Worm (Caenorhabditis elegans) whole organism, L3 larva: Measurements from ENCODE around the gene slc-28.1.

Experiments used
- R02D3.7 ChIP-seq: fragments of 150-350 bp; optimal IDR thresholded peaks from 2 replicates; lab custom pipeline; 2014; ENCODE audit warnings: missing biosample characterization, missing genetic modification characterization
- ZK546.5 ChIP-seq: sonication (generic microtip); optimal IDR thresholded peaks from 2 replicates; lab custom pipeline; 2017; ENCODE audit warnings: missing biosample characterization, missing genetic modification characterization
- aly-2 ChIP-seq: fragments of 150-350 bp; optimal IDR thresholded peaks from 2 replicates; lab custom pipeline; 2014; ENCODE audit warnings: missing biosample characterization, missing genetic modification characterization
- ama-1 ChIP-seq: fragments of 150-350 bp; optimal IDR thresholded peaks from 2 replicates; lab custom pipeline; 2018
- ceh-16 ChIP-seq: sonication (generic microtip); optimal IDR thresholded peaks from 2 replicates; lab custom pipeline; 2017; ENCODE audit warnings: missing biosample characterization, missing genetic modification characterization
- ceh-28 ChIP-seq: fragments of 150-350 bp; optimal IDR thresholded peaks from 2 replicates; lab custom pipeline; 2014; ENCODE audit warnings: missing biosample characterization, missing genetic modification reagents, missing genetic modification characterization
- ceh-82 ChIP-seq: fragments of 150-350 bp; optimal IDR thresholded peaks from 2 replicates; lab custom pipeline; 2014; ENCODE audit warnings: missing biosample characterization, missing genetic modification characterization
- ceh-9 ChIP-seq: sonication (generic microtip); optimal IDR thresholded peaks from 2 replicates; lab custom pipeline; 2018; ENCODE audit warnings: missing biosample characterization, missing genetic modification characterization
- egl-27 ChIP-seq: sonication (generic microtip); optimal IDR thresholded peaks from 4 replicates; lab custom pipeline; 2017; ENCODE audit warnings: missing biosample characterization, missing genetic modification reagents, missing genetic modification characterization
- elt-1 ChIP-seq: fragments of 150-350 bp; optimal IDR thresholded peaks from 2 replicates; lab custom pipeline; 2014; ENCODE audit warnings: missing biosample characterization, missing genetic modification characterization
- elt-3 ChIP-seq, 3 experiments: fragments of 150-350 bp in 1 of 3; sonication (generic microtip) in 2 of 3; optimal IDR thresholded peaks; 2 replicates in 2 of 3; 4 replicates in 1 of 3; lab custom pipeline; 2014 to 2017; ENCODE audit warnings: missing biosample characterization in 3 of 3, missing genetic modification characterization in 3 of 3
- eor-1 ChIP-seq, 2 experiments: fragments of 150-350 bp; optimal IDR thresholded peaks; 2 replicates each; lab custom pipeline; 2014 to 2018; ENCODE audit warnings: missing biosample characterization in 2 of 2, missing genetic modification characterization in 2 of 2
- fkh-10 ChIP-seq: sonication (generic microtip); optimal IDR thresholded peaks from 2 replicates; lab custom pipeline; 2017; ENCODE audit warnings: missing biosample characterization, missing genetic modification reagents, missing genetic modification characterization
- fkh-2 ChIP-seq: fragments of 150-350 bp; optimal IDR thresholded peaks from 2 replicates; lab custom pipeline; 2014; ENCODE audit warnings: missing biosample characterization, missing genetic modification reagents, missing genetic modification characterization
- fos-1 ChIP-seq: fragments of 150-350 bp; optimal IDR thresholded peaks from 2 replicates; lab custom pipeline; 2014; ENCODE audit warnings: missing biosample characterization, missing genetic modification characterization
- hmg-11 ChIP-seq: sonication (generic microtip); optimal IDR thresholded peaks from 2 replicates; lab custom pipeline; 2016; ENCODE audit warnings: missing genetic modification characterization, missing compliant biosample characterization
- lin-15B ChIP-seq: fragments of 150-350 bp; optimal IDR thresholded peaks from 2 replicates; lab custom pipeline; 2014; ENCODE audit warnings: missing biosample characterization, missing genetic modification characterization
- lsy-12 ChIP-seq: sonication (generic microtip); optimal IDR thresholded peaks from 2 replicates; lab custom pipeline; 2016; ENCODE audit warnings: mild to moderate bottlenecking, missing genetic modification characterization, missing compliant biosample characterization
- mdl-1 ChIP-seq: fragments of 150-350 bp; optimal IDR thresholded peaks from 2 replicates; lab custom pipeline; 2014; ENCODE audit warnings: missing biosample characterization, missing genetic modification characterization
- mml-1 ChIP-seq: fragments of 150-350 bp; sonication (generic microtip); optimal IDR thresholded peaks from 3 replicates; lab custom pipeline; 2014; ENCODE audit warnings: missing biosample characterization, missing genetic modification characterization
- nhr-11 ChIP-seq: fragments of 150-350 bp; optimal IDR thresholded peaks from 2 replicates; lab custom pipeline; 2014; ENCODE audit warnings: missing biosample characterization, missing genetic modification characterization
- nhr-12 ChIP-seq: fragments of 150-350 bp; optimal IDR thresholded peaks from 2 replicates; lab custom pipeline; 2014; ENCODE audit warnings: missing biosample characterization, missing genetic modification characterization
- nhr-23 ChIP-seq: fragments of 150-350 bp; optimal IDR thresholded peaks from 2 replicates; lab custom pipeline; 2014; ENCODE audit warnings: missing biosample characterization, missing genetic modification reagents, missing genetic modification characterization
- nhr-237 ChIP-seq: fragments of 150-350 bp; optimal IDR thresholded peaks from 2 replicates; lab custom pipeline; 2014; ENCODE audit warnings: missing biosample characterization, missing genetic modification characterization
- nhr-25 ChIP-seq: sonication (generic microtip); optimal IDR thresholded peaks from 2 replicates; lab custom pipeline; 2017; ENCODE audit warnings: missing biosample characterization, missing genetic modification characterization
- nhr-28 ChIP-seq: fragments of 150-350 bp; optimal IDR thresholded peaks from 2 replicates; lab custom pipeline; 2014; ENCODE audit warnings: missing biosample characterization, missing genetic modification characterization
- nhr-43 ChIP-seq: sonication (generic microtip); optimal IDR thresholded peaks from 2 replicates; lab custom pipeline; 2016; ENCODE audit warnings: mild to moderate bottlenecking, missing genetic modification characterization, missing compliant biosample characterization; ENCODE audit not compliant: poor library complexity, severe bottlenecking
- nhr-67 ChIP-seq: fragments of 150-350 bp; optimal IDR thresholded peaks from 2 replicates; lab custom pipeline; 2014; ENCODE audit warnings: missing biosample characterization, missing genetic modification characterization
- nhr-76 ChIP-seq: fragments of 150-350 bp; sonication (generic microtip); optimal IDR thresholded peaks from 5 replicates; lab custom pipeline; 2014; ENCODE audit warnings: missing biosample characterization, missing genetic modification characterization
- nhr-77 ChIP-seq: fragments of 150-350 bp; optimal IDR thresholded peaks from 2 replicates; lab custom pipeline; 2014; ENCODE audit warnings: missing biosample characterization, missing genetic modification characterization
- pha-4 ChIP-seq: fragments of 150-350 bp; optimal IDR thresholded peaks from 2 replicates; lab custom pipeline; 2014; ENCODE audit warnings: missing biosample characterization, missing genetic modification reagents, missing genetic modification characterization
- pqm-1 ChIP-seq: fragments of 150-350 bp; optimal IDR thresholded peaks from 2 replicates; lab custom pipeline; 2017; ENCODE audit warnings: missing biosample characterization, missing genetic modification characterization, inconsistent platforms
- skn-1 ChIP-seq: fragments of 150-350 bp; optimal IDR thresholded peaks from 2 replicates; lab custom pipeline; 2014; ENCODE audit warnings: missing biosample characterization, missing genetic modification characterization
- snpc-4 ChIP-seq: fragments of 150-350 bp; optimal IDR thresholded peaks from 2 replicates; lab custom pipeline; 2014; ENCODE audit warnings: missing biosample characterization, missing genetic modification characterization
- tbx-2 ChIP-seq: sonication (generic microtip); optimal IDR thresholded peaks from 2 replicates; lab custom pipeline; 2016; ENCODE audit warnings: mild to moderate bottlenecking, missing genetic modification characterization, missing compliant biosample characterization
- unc-39 ChIP-seq: sonication (generic microtip); optimal IDR thresholded peaks from 4 replicates; lab custom pipeline; 2017; ENCODE audit warnings: missing biosample characterization, missing genetic modification characterization
- unc-62 ChIP-seq: fragments of 150-350 bp; sonication (generic microtip); optimal IDR thresholded peaks from 4 replicates; lab custom pipeline; 2014; ENCODE audit warnings: missing biosample characterization, missing genetic modification reagents, missing genetic modification characterization
- zag-1 ChIP-seq: fragments of 150-350 bp; optimal IDR thresholded peaks from 2 replicates; lab custom pipeline; 2014; ENCODE audit warnings: missing biosample characterization, missing genetic modification characterization
- ztf-11 ChIP-seq: fragments of 150-350 bp; optimal IDR thresholded peaks from 2 replicates; lab custom pipeline; 2014; ENCODE audit warnings: missing biosample characterization, missing genetic modification characterization
- ztf-4 ChIP-seq: fragments of 150-350 bp; optimal IDR thresholded peaks from 2 replicates; lab custom pipeline; 2014; ENCODE audit warnings: missing biosample characterization, missing genetic modification characterization

Gene slc-28.1

DNA sequence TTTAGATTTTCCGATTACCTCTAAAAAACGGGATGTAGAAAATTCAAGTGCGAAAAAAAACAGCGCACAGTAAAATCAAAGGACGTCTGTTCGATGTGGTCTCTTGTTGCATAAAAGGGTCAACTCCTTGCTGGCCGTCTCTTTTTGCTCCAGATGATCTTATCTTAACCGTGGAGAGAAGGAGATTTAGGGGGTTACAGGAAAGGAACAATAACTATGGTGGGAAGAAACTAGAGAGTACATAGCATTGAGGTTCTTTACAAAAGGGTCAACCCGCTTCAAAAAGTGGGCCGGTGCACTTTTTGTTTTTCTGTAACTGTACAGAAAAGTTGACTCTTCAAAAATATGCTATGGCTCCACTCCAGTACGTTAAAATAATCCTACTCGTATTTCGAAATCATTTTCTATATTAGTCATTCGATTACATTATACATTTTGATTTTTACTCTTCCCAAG is 32.1 kb upstream of the slc-28.1 start, which contains the start of the genes T20D4.19 and srj-9:
T20D4.19 (minus strand) TSS at position 101 of the 456 bp plus-strand sequence.
srj-9 (plus strand) TSS at position 406 of the 456 bp plus-strand sequence.
- no peak for TF ChIP-seq nhr-43 (tag; lab: Kevin White, UChicago)
- TF ChIP-seq aly-2 = no peak
- no peak for TF ChIP-seq ama-1 (lab: Kevin White, UChicago)
- TF ChIP-seq nhr-23 = no peak
- TF ChIP-seq fkh-2 (tag; lab: Kevin White, UChicago) = no peak
- no peak for TF ChIP-seq ztf-4 (tag; lab: Kevin White, UChicago)
- TF ChIP-seq ceh-82 (tag; lab: Kevin White, UChicago) = no peak
- no peak for TF ChIP-seq ztf-11
- no peak for TF ChIP-seq R02D3.7 (tag; lab: Kevin White, UChicago)
- TF ChIP-seq egl-27 (tag; lab: Kevin White, UChicago) = no peak
- no peak for TF ChIP-seq nhr-25
- no peak for TF ChIP-seq nhr-67
- no peak for TF ChIP-seq hmg-11 (tag; lab: Kevin White, UChicago)
- no peak for TF ChIP-seq ceh-28 (tag; lab: Kevin White, UChicago)
- TF ChIP-seq unc-62 (GFP tag; lab: Kevin White, UChicago) = no peak

DNA sequence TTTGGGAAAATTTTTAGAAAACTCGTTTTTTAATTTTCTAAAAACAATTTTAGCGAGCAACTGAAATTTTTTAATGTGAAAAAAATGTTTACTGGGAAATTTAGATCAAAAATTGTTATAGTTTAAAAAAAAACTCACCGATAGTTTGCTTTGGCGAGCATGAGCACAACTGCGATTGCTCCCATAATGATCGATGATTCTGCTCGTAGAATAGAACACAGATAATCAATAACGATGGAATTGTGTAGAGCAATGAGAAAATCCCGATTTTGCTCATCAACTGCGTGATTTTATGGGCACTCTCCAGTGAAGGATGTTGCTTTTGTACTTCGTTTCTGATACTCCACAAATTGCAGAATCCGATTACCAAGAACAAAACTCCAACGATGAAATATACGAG is 21.0 kb upstream of the slc-28.1 start:
- TF ChIP-seq R02D3.7 (tag; lab: Kevin White, UChicago) = no peak
- no peak for TF ChIP-seq unc-39
- TF ChIP-seq fkh-10 (GFP tag; lab: Kevin White, UChicago) = no peak
- TF ChIP-seq snpc-4 (tag; lab: Kevin White, UChicago) = no peak
- TF ChIP-seq lin-15B (tag; lab: Kevin White, UChicago) = no peak
- no peak for TF ChIP-seq ztf-4 (tag; lab: Kevin White, UChicago)
- no peak for TF ChIP-seq nhr-77 (tag; lab: Kevin White, UChicago)
- TF ChIP-seq pha-4 (tag; lab: Kevin White, UChicago) = no peak
- no peak for TF ChIP-seq nhr-12 (tag; lab: Kevin White, UChicago)
- no peak for TF ChIP-seq zag-1 (tag; lab: Kevin White, UChicago)
- TF ChIP-seq mdl-1 (tag; lab: Kevin White, UChicago) = no peak
- no peak for TF ChIP-seq elt-3 (tag; optimal IDR thresholded peaks at IDR 0.05; lab: Kevin White, UChicago)
- TF ChIP-seq ZK546.5 (tag; lab: Kevin White, UChicago) = no peak

DNA sequence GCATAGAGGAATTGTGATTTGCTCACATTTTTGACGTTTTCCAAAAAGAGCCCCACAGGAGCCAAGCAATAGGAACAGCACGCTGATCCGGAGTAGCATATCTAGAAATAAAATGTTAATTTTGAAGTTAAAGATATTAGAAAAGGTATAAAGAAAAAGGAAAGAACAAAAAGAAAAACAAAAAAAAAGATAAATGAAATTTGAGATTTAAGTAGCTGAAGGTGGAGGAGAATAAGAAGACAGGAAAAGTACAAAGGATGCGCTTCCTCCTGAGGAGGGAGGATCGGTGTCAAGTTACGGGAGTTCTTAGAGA is 18.9 kb upstream of the slc-28.1 start, which contains the start of gene cfz-2:
cfz-2 (minus strand) TSS at position 101 of the 313 bp plus-strand sequence.
- TF ChIP-seq ceh-9 (tag; lab: Kevin White, UChicago) (no peak), snpc-4 (tag; lab: Kevin White, UChicago) (no peak), nhr-237 (tag; lab: Kevin White, UChicago) (no peak), nhr-28 (tag; lab: Kevin White, UChicago) (no peak), ZK546.5 (tag; lab: Kevin White, UChicago) (no peak), ztf-11 (no peak), ceh-82 (tag; lab: Kevin White, UChicago) (no peak), ztf-4 (tag; lab: Kevin White, UChicago) (no peak), fkh-2 (tag; lab: Kevin White, UChicago) (no peak), elt-1 (tag; lab: Kevin White, UChicago) (no peak), fos-1 (no peak), nhr-11 (no peak), ceh-16 (tag; lab: Kevin White, UChicago) (no peak), elt-3 (tag; optimal IDR thresholded peaks at IDR 0.05; lab: Kevin White, UChicago) (no peak), nhr-12 (tag; lab: Kevin White, UChicago) (no peak), nhr-25 (no peak), aly-2 (no peak), nhr-76 (tag; lab: Kevin White, UChicago) (no peak), R02D3.7 (tag; lab: Kevin White, UChicago) (no peak)

DNA sequence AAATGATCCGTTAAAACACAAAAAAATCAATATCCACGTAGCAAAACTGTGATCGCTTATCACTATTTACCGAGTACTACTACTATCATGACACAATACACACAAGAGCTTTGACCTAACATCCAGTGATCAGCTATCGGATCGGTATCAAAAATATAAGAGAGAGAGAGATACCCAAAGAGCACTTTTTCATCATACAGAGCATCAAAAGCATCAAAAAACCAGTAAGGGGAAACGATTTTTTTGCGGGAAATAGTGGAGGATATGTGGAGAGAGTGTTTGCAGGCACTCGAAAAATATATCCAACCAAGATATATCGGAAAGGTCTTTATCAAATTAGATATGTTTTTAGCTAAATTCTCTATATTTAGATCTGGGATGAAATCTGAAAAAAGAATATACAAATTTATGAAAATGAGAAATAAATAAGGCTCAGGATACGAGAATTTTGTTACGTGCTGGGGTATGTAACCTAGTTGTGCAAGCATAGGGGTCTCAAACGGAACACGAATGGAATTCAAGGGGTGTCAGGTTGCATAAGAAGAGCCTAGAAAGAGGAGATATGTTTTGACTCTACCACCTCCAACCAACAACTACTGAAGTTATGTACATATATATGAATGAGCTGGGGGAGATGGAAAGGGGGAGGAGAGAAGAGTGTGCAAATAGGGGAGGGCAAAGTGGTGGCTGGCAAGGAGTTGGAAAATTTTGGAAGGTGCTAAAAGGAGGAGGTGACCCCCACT is 18.4 kb upstream of the slc-28.1 start:
- TF ChIP-seq nhr-11 = no peak
- peak; percentile 10 for TF ChIP-seq pha-4 (tag; lab: Kevin White, UChicago)

DNA sequence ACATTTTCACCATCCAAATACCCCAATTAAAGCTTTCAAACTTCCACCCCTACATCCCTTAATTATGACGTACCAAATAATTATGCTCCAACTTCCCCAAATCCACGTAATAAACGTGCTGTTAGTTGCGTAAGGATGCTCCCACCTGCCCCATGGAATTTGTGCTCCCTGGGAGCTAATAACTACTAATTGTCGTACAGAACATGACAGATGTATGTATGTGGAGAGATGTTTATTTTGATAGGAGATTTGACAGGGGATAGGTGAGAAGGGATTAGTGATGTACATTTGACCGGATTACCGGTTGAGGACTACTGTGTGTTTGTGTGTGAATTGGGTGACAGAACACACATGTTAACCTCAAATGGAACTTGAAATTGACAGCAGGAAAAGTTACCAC is 13.8 kb upstream of the slc-28.1 start:
- TF ChIP-seq nhr-77 (tag; lab: Kevin White, UChicago) = no peak
- no peak for TF ChIP-seq eor-1 (tag; optimal IDR thresholded peaks at IDR 0.05; lab: Kevin White, UChicago)
- no peak for TF ChIP-seq ceh-28 (tag; lab: Kevin White, UChicago)
- no peak for TF ChIP-seq mml-1 (tag; lab: Kevin White, UChicago)
- TF ChIP-seq nhr-76 (tag; lab: Kevin White, UChicago) = no peak
- TF ChIP-seq elt-3 (tag; optimal IDR thresholded peaks at IDR 0.05; lab: Kevin White, UChicago) = no peak
- no peak for TF ChIP-seq pqm-1 (tag; lab: Kevin White, UChicago)
- TF ChIP-seq nhr-67 = no peak
- TF ChIP-seq skn-1 = no peak
- TF ChIP-seq nhr-12 (tag; lab: Kevin White, UChicago) = no peak
- TF ChIP-seq unc-39 = no peak
- no peak for TF ChIP-seq ceh-9 (tag; lab: Kevin White, UChicago)
- TF ChIP-seq tbx-2 (tag; lab: Kevin White, UChicago) = no peak
- TF ChIP-seq zag-1 (tag; lab: Kevin White, UChicago) = no peak
- no peak for TF ChIP-seq lsy-12
